Worm (Caenorhabditis elegans): Measurements from ENCODE around the gene ceh-39.
A peak's percentile ranks its signal among the peaks of the same experiment; 100 is the strongest.

The ceh-39 gene

ce11 chrX:1858616-1859015 is 2.6 kb upstream of the ceh-39 start (continued):
- TF ChIP-seq ZK546.5 (tag; optimal IDR thresholded peaks at IDR 0.05) (no peak), skn-1 (tag; optimal IDR thresholded peaks at IDR 0.05) (no peak), mab-5 (tag; optimal IDR thresholded peaks at IDR 0.05) (no peak), ceh-82 (tag; optimal IDR thresholded peaks at IDR 0.05) (no peak), ztf-1 (GFP tag; conservative IDR thresholded peaks at IDR 0.05) (no peak), zag-1 (tag; optimal IDR thresholded peaks at IDR 0.05) (no peak), nhr-237 (tag; optimal IDR thresholded peaks at IDR 0.05) (no peak), nhr-129 (tag; optimal IDR thresholded peaks at IDR 0.05) (peak; percentile 72), ama-1 (optimal IDR thresholded peaks at IDR 0.05) (no peak), ztf-4 (tag; optimal IDR thresholded peaks at IDR 0.05) (no peak), nhr-6 (tag; optimal IDR thresholded peaks at IDR 0.05) (no peak), alr-1 (tag; optimal IDR thresholded peaks at IDR 0.05) (no peak), egl-27 (tag; optimal IDR thresholded peaks at IDR 0.05) (no peak)

DNA sequence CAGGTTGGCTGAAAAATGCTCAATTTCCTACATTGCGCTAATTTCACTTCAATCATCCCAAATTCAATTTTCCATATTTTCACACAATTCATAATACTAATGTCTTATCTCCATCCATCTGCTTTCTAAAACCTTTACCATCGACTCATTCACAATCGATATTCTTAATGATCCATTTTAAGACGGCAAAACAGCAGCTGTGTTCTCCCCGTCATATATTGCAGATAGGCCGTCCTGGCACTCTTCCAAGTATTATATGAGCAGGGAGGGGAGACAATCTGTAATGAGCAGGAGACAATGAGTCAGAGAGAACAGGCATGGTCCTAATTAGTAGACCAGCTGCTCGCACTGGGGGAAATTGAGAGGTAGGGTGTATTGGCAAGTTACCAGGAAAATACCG is 1.8 kb upstream of the ceh-39 start:
- TF ChIP-seq sem-4 (tag; optimal IDR thresholded peaks at IDR 0.05) (no peak), lsy-2 (tag; optimal IDR thresholded peaks at IDR 0.05) (no peak), nhr-12 (tag; optimal IDR thresholded peaks at IDR 0.05) (no peak), elt-3 (tag; optimal IDR thresholded peaks at IDR 0.05) (no peak), aly-2 (tag; optimal IDR thresholded peaks at IDR 0.05) (no peak), mdl-1 (tag; optimal IDR thresholded peaks at IDR 0.05) (no peak), mab-5 (tag; optimal IDR thresholded peaks at IDR 0.05) (no peak), F13H6.1 (tag; optimal IDR thresholded peaks at IDR 0.05) (no peak), mbf-1 (tag; optimal IDR thresholded peaks at IDR 0.05) (no peak), peb-1 (tag; optimal IDR thresholded peaks at IDR 0.05) (no peak), unc-62 (GFP tag; optimal IDR thresholded peaks at IDR 0.05) (no peak), nhr-77 (tag; optimal IDR thresholded peaks at IDR 0.05) (no peak), snpc-4 (tag; optimal IDR thresholded peaks at IDR 0.05) (no peak), nhr-23 (tag; optimal IDR thresholded peaks at IDR 0.05) (no peak), skn-1 (tag; optimal IDR thresholded peaks at IDR 0.05) (no peak), ceh-16 (tag; optimal IDR thresholded peaks at IDR 0.05) (no peak)

DNA sequence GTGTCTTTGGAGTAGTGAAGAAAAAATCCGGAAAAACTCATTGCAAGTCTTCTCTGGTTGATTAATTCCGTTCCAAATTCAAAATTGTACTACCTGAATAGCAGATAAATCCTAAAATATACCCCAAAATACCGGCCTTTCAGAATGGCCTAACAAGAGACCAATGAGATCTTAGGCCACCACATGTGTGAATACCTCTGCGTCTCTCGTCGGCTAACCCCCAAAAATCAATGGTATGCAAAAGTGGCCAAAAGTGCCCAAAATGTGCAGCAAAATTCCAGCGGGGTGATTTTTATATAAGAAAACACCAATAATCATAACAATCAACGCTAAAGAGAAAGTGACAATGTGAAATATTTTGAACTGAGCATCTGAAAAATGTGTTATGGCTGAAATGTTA is 2.4 kb downstream of the ceh-39 start, which contains the start of gene T26C11.9:
T26C11.9 (minus strand) TSS at position 254 of the 400 bp plus-strand sequence.
- TF ChIP-seq ztf-11 (tag; optimal IDR thresholded peaks at IDR 0.05) (no peak), nhr-12 (tag; optimal IDR thresholded peaks at IDR 0.05) (no peak), nhr-25 (tag; optimal IDR thresholded peaks at IDR 0.05) (no peak), unc-55 (GFP tag; optimal IDR thresholded peaks at IDR 0.05) (peak; percentile 61), peb-1 (tag; optimal IDR thresholded peaks at IDR 0.05) (no peak), nhr-77 (tag; optimal IDR thresholded peaks at IDR 0.05) (no peak), blmp-1 (tag; optimal IDR thresholded peaks at IDR 0.05; ENCODE audit: insufficient read depth) (peak; percentile 22), ceh-16 (tag; optimal IDR thresholded peaks at IDR 0.05) (no peak), nhr-21 (tag; optimal IDR thresholded peaks at IDR 0.05) (no peak), lin-39 (tag; optimal IDR thresholded peaks at IDR 0.05) (no peak), lin-11 (tag; optimal IDR thresholded peaks at IDR 0.05) (no peak), aly-2 (tag; optimal IDR thresholded peaks at IDR 0.05) (no peak), sem-4 (tag; optimal IDR thresholded peaks at IDR 0.05) (no peak), dmd-4 (tag; optimal IDR thresholded peaks at IDR 0.05) (no peak), Y55F3AM.14 (GFP tag; optimal IDR thresholded peaks at IDR 0.05) (no peak), ama-1 (optimal IDR thresholded peaks at IDR 0.05) (no peak), ceh-82 (tag; optimal IDR thresholded peaks at IDR 0.05) (no peak), nhr-129 (tag; optimal IDR thresholded peaks at IDR 0.05) (peak; percentile 37), nhr-237 (tag; optimal IDR thresholded peaks at IDR 0.05) (no peak), crh-2 (tag; optimal IDR thresholded peaks at IDR 0.05) (peak; percentile 25), gmeb-1 (tag; optimal IDR thresholded peaks at IDR 0.05) (peak; percentile 26), C34F6.9 (tag; optimal IDR thresholded peaks at IDR 0.05) (peak; percentile 56), lin-13 (GFP tag; optimal IDR thresholded peaks at IDR 0.05) (no peak), nhr-23 (tag; optimal IDR thresholded peaks at IDR 0.05) (no peak), lsy-2 (tag; optimal IDR thresholded peaks at IDR 0.05) (peak in 1 of 2 experiments; percentile 46), ztf-4 (tag; optimal IDR thresholded peaks at IDR 0.05) (no peak), nhr-6 (tag; optimal IDR thresholded peaks at IDR 0.05) (no peak), elt-1 (tag; optimal IDR thresholded peaks at IDR 0.05) (no peak), sma-9 (GFP tag; optimal IDR thresholded peaks at IDR 0.05) (no peak), sma-9 (tag; optimal IDR thresholded peaks at IDR 0.05) (no peak), nhr-11 (tag; optimal IDR thresholded peaks at IDR 0.05) (no peak), unc-62 (GFP tag; optimal IDR thresholded peaks at IDR 0.05) (no peak), ztf-1 (GFP tag; conservative IDR thresholded peaks at IDR 0.05) (no peak), F13H6.1 (tag; optimal IDR thresholded peaks at IDR 0.05) (no peak)

Data from whole organism, L2 larva.